Worm (Caenorhabditis elegans) whole organism, L4/young adult: Measurements from ENCODE around the gene mpk-1.

ENCODE experiments used
- W03F9.2 ChIP-seq: fragments of 150-350 bp; optimal IDR thresholded peaks from 2 replicates; lab custom pipeline; 2014; ENCODE audit warnings: missing biosample characterization, missing genetic modification characterization
- dao-5 ChIP-seq: sonication (generic microtip); optimal IDR thresholded peaks from 2 replicates; lab custom pipeline; 2016; ENCODE audit warnings: missing genotype, missing genetic modification characterization, moderate library complexity, missing compliant biosample characterization

- TF ChIP-seq W03F9.2 (tag; lab: Kevin White, UChicago) (peak; percentile 68), dao-5 (tag; lab: Kevin White, UChicago) (no peak)
These were observed 9.8 kb upstream of the mpk-1 start for ce11 chrIII:4237660-4238059.
